Fruit fly (Drosophila melanogaster) whole organism, embryonic: ENCODE data around the gene Cisd2.

ENCODE experiments used
- CG10267 ChIP-seq: fragments of 200-800 bp; sonication (Bioruptor generic); optimal IDR thresholded peaks from 2 replicates; lab custom pipeline; 2018; ENCODE audit warnings: missing biosample characterization, mild to moderate bottlenecking, missing genetic modification characterization, moderate library complexity
- CG10565 ChIP-seq: fragments of 200-800 bp; sonication (Bioruptor generic); optimal IDR thresholded peaks from 3 replicates; lab custom pipeline; 2016; ENCODE audit warnings: missing biosample characterization, mild to moderate bottlenecking, missing genetic modification characterization
- CG11398 ChIP-seq: fragments of 200-800 bp; sonication (Bioruptor generic); optimal IDR thresholded peaks from 2 replicates; lab custom pipeline; 2016; ENCODE audit warnings: missing biosample characterization, missing genetic modification characterization
- CG16863 ChIP-seq: fragments of 200-800 bp; sonication (Bioruptor generic); optimal IDR thresholded peaks from 3 replicates; lab custom pipeline; 2016; ENCODE audit warnings: missing biosample characterization, missing genetic modification characterization
- CG18011 ChIP-seq: fragments of 200-800 bp; sonication (Bioruptor generic); optimal IDR thresholded peaks from 2 replicates; lab custom pipeline; 2017; ENCODE audit warnings: missing biosample characterization, missing genetic modification characterization, mild to moderate bottlenecking, moderate library complexity, missing genotype
- CG4730 ChIP-seq: fragments of 200-800 bp; sonication (Bioruptor generic); IDR thresholded peaks from 2 replicates; pipeline ENCODE4 v1.3.6; 2022; ENCODE audit warnings: missing biosample characterization, missing genetic modification characterization
- CG6689 ChIP-seq: fragments of 200-800 bp; sonication (Bioruptor generic); IDR thresholded peaks from 2 replicates; pipeline ENCODE4 v1.3.6; 2022; ENCODE audit warnings: missing biosample characterization, missing genetic modification characterization
- CG7745 ChIP-seq: fragments of 200-800 bp; sonication (Bioruptor generic); optimal IDR thresholded peaks from 2 replicates; lab custom pipeline; 2018; ENCODE audit warnings: missing biosample characterization, mild to moderate bottlenecking, missing genetic modification characterization, moderate library complexity
- CG9797 ChIP-seq: fragments of 200-800 bp; sonication (Bioruptor generic); optimal IDR thresholded peaks from 3 replicates; lab custom pipeline; 2018; ENCODE audit warnings: missing biosample characterization, mild to moderate bottlenecking, missing genetic modification characterization
- Camta ChIP-seq: fragments of 200-800 bp; sonication (Bioruptor generic); optimal IDR thresholded peaks from 2 replicates; lab custom pipeline; 2016; ENCODE audit warnings: missing biosample characterization, missing genetic modification characterization
- Dref ChIP-seq: fragments of 200-800 bp; sonication (Bioruptor generic); IDR thresholded peaks from 2 replicates; pipeline ENCODE4 v1.3.6; 2022; ENCODE audit warnings: missing biosample characterization, missing genetic modification characterization
- Drgx ChIP-seq: fragments of 200-800 bp; sonication (Bioruptor generic); IDR thresholded peaks from 2 replicates; pipeline ENCODE4 v1.3.6; 2022; ENCODE audit warnings: missing biosample characterization, missing genetic modification characterization
- Ets65A ChIP-seq: fragments of 200-800 bp; sonication (Bioruptor generic); peaks from one replicate; lab custom pipeline; 2016; ENCODE audit warnings: missing biosample characterization, missing genetic modification characterization
- Fer3 ChIP-seq: fragments of 200-800 bp; sonication (Bioruptor generic); optimal IDR thresholded peaks from 2 replicates; lab custom pipeline; 2018; ENCODE audit warnings: missing biosample characterization, mild to moderate bottlenecking, missing genetic modification characterization, moderate library complexity
- Gug ChIP-seq: fragments of 200-800 bp; sonication (Bioruptor generic); IDR thresholded peaks from 4 replicates; pipeline ENCODE4 v1.3.6; 2022; ENCODE audit warnings: missing biosample characterization, missing genetic modification characterization
- H2.0 ChIP-seq: fragments of 200-800 bp; sonication (Bioruptor generic); IDR thresholded peaks from 2 replicates; pipeline ENCODE4 v1.3.6; 2022; ENCODE audit warnings: missing biosample characterization, missing genetic modification characterization
- Hey ChIP-seq: fragments of 200-800 bp; sonication (Bioruptor generic); optimal IDR thresholded peaks from 3 replicates; lab custom pipeline; 2018; ENCODE audit warnings: missing biosample characterization, mild to moderate bottlenecking, missing genetic modification characterization
- Oli ChIP-seq: fragments of 200-800 bp; sonication (Bioruptor generic); optimal IDR thresholded peaks from 2 replicates; lab custom pipeline; 2018; ENCODE audit warnings: missing biosample characterization, mild to moderate bottlenecking, missing genetic modification characterization, moderate library complexity
- Optix ChIP-seq: fragments of 200-800 bp; sonication (Bioruptor generic); IDR thresholded peaks from 3 replicates; pipeline ENCODE4 v1.3.6; 2022; ENCODE audit warnings: missing biosample characterization, missing genetic modification characterization
- YL-1 ChIP-seq: fragments of 200-800 bp; sonication (Bioruptor generic); optimal IDR thresholded peaks from 3 replicates; lab custom pipeline; 2017; ENCODE audit warnings: missing biosample characterization, mild to moderate bottlenecking, missing genetic modification characterization
- ato ChIP-seq: fragments of 200-800 bp; sonication (Bioruptor generic); IDR thresholded peaks from 2 replicates; pipeline ENCODE4 v1.3.6; 2022; ENCODE audit warnings: missing biosample characterization, missing genetic modification characterization; ENCODE audit not compliant: partially characterized antibody
- bsh ChIP-seq, 2 experiments: fragments of 200-800 bp; sonication (Bioruptor generic); optimal IDR thresholded peaks; 2 replicates each; lab custom pipeline; 2017 to 2018; ENCODE audit warnings: mild to moderate bottlenecking in 2 of 2, missing biosample characterization in 2 of 2, missing genetic modification characterization in 2 of 2, moderate library complexity in 1 of 2
- dati ChIP-seq: fragments of 200-800 bp; sonication (Bioruptor generic); IDR thresholded peaks from 2 replicates; pipeline ENCODE4 v1.3.6; 2022; ENCODE audit warnings: missing biosample characterization, missing genetic modification characterization
- disco-r ChIP-seq: fragments of 200-800 bp; sonication (Bioruptor generic); optimal IDR thresholded peaks from 2 replicates; lab custom pipeline; 2016; ENCODE audit warnings: missing biosample characterization, missing genetic modification characterization
- dpn ChIP-seq, 2 experiments: fragments of 200-800 bp; sonication (Bioruptor generic); optimal IDR thresholded peaks; 3 replicates each; lab custom pipeline; 2016; ENCODE audit warnings: missing biosample characterization in 2 of 2, missing genetic modification characterization in 2 of 2
- dysf ChIP-seq: fragments of 200-800 bp; sonication (Bioruptor generic); IDR thresholded peaks from 3 replicates; pipeline ENCODE4 v1.3.6; 2022; ENCODE audit warnings: missing biosample characterization, missing genetic modification characterization
- gsb ChIP-seq: fragments of 200-800 bp; sonication (Bioruptor generic); IDR thresholded peaks from 2 replicates; pipeline ENCODE4 v1.3.6; 2022; ENCODE audit warnings: missing biosample characterization, missing genetic modification characterization
- lbe ChIP-seq: fragments of 200-800 bp; sonication (Bioruptor generic); optimal IDR thresholded peaks from 2 replicates; lab custom pipeline; 2016; ENCODE audit warnings: missing biosample characterization, mild to moderate bottlenecking, missing genetic modification characterization
- mld ChIP-seq: fragments of 200-800 bp; sonication (Bioruptor generic); IDR thresholded peaks from 3 replicates; pipeline ENCODE4 v1.3.6; 2022; ENCODE audit warnings: missing biosample characterization, missing genetic modification characterization; ENCODE audit not compliant: partially characterized antibody
- nom ChIP-seq: fragments of 200-800 bp; sonication (Bioruptor generic); optimal IDR thresholded peaks from 2 replicates; lab custom pipeline; 2017; ENCODE audit warnings: missing biosample characterization, missing genetic modification characterization, mild to moderate bottlenecking, moderate library complexity, missing genetic modification reagents
- oc ChIP-seq: fragments of 200-800 bp; sonication (Bioruptor generic); optimal IDR thresholded peaks from 2 replicates; lab custom pipeline; 2018; ENCODE audit warnings: missing biosample characterization, mild to moderate bottlenecking, missing genetic modification characterization, moderate library complexity
- otp ChIP-seq: fragments of 200-800 bp; sonication (Bioruptor generic); IDR thresholded peaks from 3 replicates; pipeline ENCODE4, ENCODE4 v1.3.6; 2022; ENCODE audit warnings: missing biosample characterization, missing genetic modification characterization
- run ChIP-seq: fragments of 200-800 bp; sonication (Bioruptor generic); optimal IDR thresholded peaks from 3 replicates; lab custom pipeline; 2018; ENCODE audit warnings: missing biosample characterization, mild to moderate bottlenecking, missing genetic modification characterization
- sens ChIP-seq: fragments of 200-800 bp; sonication (Bioruptor generic); peaks from one replicate; lab custom pipeline; 2016; ENCODE audit warnings: missing biosample characterization, missing genetic modification characterization
- so ChIP-seq: fragments of 200-800 bp; sonication (Bioruptor generic); IDR thresholded peaks from 3 replicates; pipeline ENCODE4 v1.3.6; 2022; ENCODE audit warnings: missing biosample characterization, missing genetic modification characterization
- stc ChIP-seq: fragments of 200-800 bp; sonication (Bioruptor generic); IDR thresholded peaks from 2 replicates; pipeline ENCODE4 v1.3.6; 2022; ENCODE audit warnings: missing biosample characterization, missing genetic modification characterization
- zfh1 ChIP-seq: fragments of 200-800 bp; sonication (Bioruptor generic); IDR thresholded peaks from 3 replicates; pipeline ENCODE4 v1.3.6; 2022; ENCODE audit warnings: missing biosample characterization, missing genetic modification characterization

Gene Cisd2

dm6 chr3R:29257890-29258691 is 34.9 kb upstream of the Cisd2 start (continued):
- peak; percentile 27 for TF ChIP-seq nom (GFP tag; lab: Kevin White, UChicago)
- no peak for TF ChIP-seq run

- no peak for TF ChIP-seq Gug
- peak in 1 of 2 experiments; percentile 61 for TF ChIP-seq bsh (GFP tag; optimal IDR thresholded peaks at IDR 0.05; lab: Kevin White, UChicago)
- TF ChIP-seq Oli (tag; lab: Kevin White, UChicago): no peak
- no peak for TF ChIP-seq CG18011 (GFP tag; lab: Kevin White, UChicago)
- no peak for TF ChIP-seq Fer3 (tag; lab: Kevin White, UChicago)
- no peak for TF ChIP-seq YL-1
- TF ChIP-seq so (GFP tag; lab: Robert Waterston, UW): 0 out of 3 replicates have a peak, but pooled peaks have one; percentile 15
- TF ChIP-seq ato (GFP tag; lab: Robert Waterston, UW): no peak
- no peak for TF ChIP-seq Optix (GFP tag; lab: Robert Waterston, UW)
- TF ChIP-seq zfh1 (GFP tag; lab: Robert Waterston, UW): peak; percentile 51; the same call in 1 of the 3 replicates
- no peak for TF ChIP-seq CG7745 (tag; lab: Kevin White, UChicago)
- TF ChIP-seq disco-r (GFP tag; lab: Kevin White, UChicago): no peak
- no peak for TF ChIP-seq CG10267 (tag; lab: Kevin White, UChicago)
- TF ChIP-seq CG9797 (GFP tag; lab: Kevin White, UChicago): no peak
- no peak for TF ChIP-seq gsb (GFP tag; lab: Robert Waterston, UW)
- no peak for TF ChIP-seq Camta
- peak; percentile 81 for TF ChIP-seq lbe (GFP tag; lab: Kevin White, UChicago)
- 0 out of 2 replicates have a peak, but pooled peaks have one; percentile 11 for TF ChIP-seq CG4730 (GFP tag; lab: Robert Waterston, UW)
- TF ChIP-seq dpn (GFP tag; optimal IDR thresholded peaks at IDR 0.05; lab: Kevin White, UChicago): no peak
- no peak for TF ChIP-seq dati (GFP tag; lab: Robert Waterston, UW)
- TF ChIP-seq Ets65A (GFP tag; lab: Kevin White, UChicago): peak; percentile 61
- no peak for TF ChIP-seq H2.0
- peak; percentile 56 for TF ChIP-seq Drgx (GFP tag; lab: Robert Waterston, UW)
- TF ChIP-seq CG10565 (GFP tag; lab: Kevin White, UChicago): no peak
- no peak for TF ChIP-seq mld (GFP tag; lab: Robert Waterston, UW)
- TF ChIP-seq stc (GFP tag; lab: Robert Waterston, UW): no peak
- peak; percentile 39; the same call in 1 of the 2 replicates for TF ChIP-seq CG6689
- TF ChIP-seq otp: no peak
- no peak for TF ChIP-seq oc
- TF ChIP-seq CG11398 (GFP tag; lab: Kevin White, UChicago): no peak
- no peak for TF ChIP-seq Hey (tag; lab: Kevin White, UChicago)
- TF ChIP-seq Dref (GFP tag; lab: Robert Waterston, UW): no peak
- no peak for TF ChIP-seq dysf (GFP tag; lab: Robert Waterston, UW)
- TF ChIP-seq nom (GFP tag; lab: Kevin White, UChicago): peak; percentile 26
- peak; percentile 61 for TF ChIP-seq sens (GFP tag; lab: Kevin White, UChicago)
- TF ChIP-seq CG16863 (GFP tag; lab: Kevin White, UChicago): no peak
These were observed 33.7 kb upstream of the Cisd2 start for dm6 chr3R:29256811-29257439.
